Worm (Caenorhabditis elegans): ENCODE measurements around the gene rap-2.

The rap-2 gene

DNA sequence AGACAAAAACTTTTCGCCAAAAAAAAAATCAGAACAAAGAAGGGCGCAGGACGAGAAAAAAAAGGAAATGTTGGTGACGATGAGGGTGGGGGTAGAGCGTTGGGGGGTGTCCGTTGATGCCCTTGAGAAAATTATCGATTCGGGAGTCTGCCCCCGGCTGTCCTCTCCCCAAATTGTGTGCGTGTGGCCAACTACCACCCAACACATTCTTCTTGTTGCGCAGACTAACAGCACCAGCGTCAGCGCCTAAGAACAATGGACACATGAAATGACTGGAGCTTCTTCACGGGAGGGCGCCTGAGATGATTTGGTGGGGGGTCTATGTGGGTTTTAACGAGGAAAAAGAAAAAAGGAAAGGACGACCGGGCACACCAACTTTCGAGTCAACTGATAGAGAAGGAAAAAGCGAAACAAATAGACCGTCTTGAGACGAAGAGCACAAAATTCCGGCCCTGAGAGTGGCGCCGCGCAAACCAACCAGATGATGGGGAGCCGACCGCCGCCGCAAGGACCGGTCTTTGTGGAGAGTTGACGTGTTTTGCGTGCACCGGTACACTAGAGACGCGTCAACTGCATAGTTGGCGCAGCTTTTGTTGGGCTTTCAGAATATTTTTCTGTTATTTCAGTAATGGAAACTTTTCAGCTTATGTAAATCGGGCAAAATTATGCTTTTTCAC is 1.3 kb upstream of the rap-2 start, which contains the start of gene C25D7.9 (continued):
- TF ChIP-seq ztf-7 (tag; optimal IDR thresholded peaks at IDR 0.05) (no peak), mes-2 (tag; optimal IDR thresholded peaks at IDR 0.05; ENCODE audit: poor library complexity, severe bottlenecking) (peak; percentile 53), dmd-6 (GFP tag; IDR thresholded peaks at IDR 0.05) (peak; percentile 7; the same call in 1 of the 2 replicates), hif-1 (tag; optimal IDR thresholded peaks at IDR 0.05) (peak in 1 of 2 experiments; percentile 21), rbr-2 (tag; optimal IDR thresholded peaks at IDR 0.05) (peak; percentile 15), tag-97 (GFP tag; IDR thresholded peaks at IDR 0.05) (no peak), lin-29 (GFP tag; IDR thresholded peaks at IDR 0.05) (no peak), dmd-9 (GFP tag; IDR thresholded peaks at IDR 0.05) (peak; percentile 49; the same call in 1 of the 2 replicates), attf-4 (tag; optimal IDR thresholded peaks at IDR 0.05) (no peak), nhr-6 (tag; optimal IDR thresholded peaks at IDR 0.05) (peak; percentile 60), mdt-29 (GFP tag; IDR thresholded peaks at IDR 0.05) (no peak), ZK546.5 (tag; optimal IDR thresholded peaks at IDR 0.05) (no peak), mep-1 (tag; optimal IDR thresholded peaks at IDR 0.05) (peak; percentile 28), lin-13 (GFP tag; optimal IDR thresholded peaks at IDR 0.05) (peak; percentile 10)

- TF ChIP-seq arid-1 (GFP tag; conservative IDR thresholded peaks at IDR 0.05) (no peak), unc-62 (GFP tag; optimal IDR thresholded peaks at IDR 0.05 in 1 of 2) (peak in 1 of 2 experiments; percentile 18), unc-62 (tag; optimal IDR thresholded peaks at IDR 0.05) (no peak), aha-1 (tag) (peak; percentile 73), ZK546.5 (tag; optimal IDR thresholded peaks at IDR 0.05) (no peak), madf-9 (GFP tag; conservative IDR thresholded peaks at IDR 0.05) (no peak), ces-1 (GFP tag; optimal IDR thresholded peaks at IDR 0.05) (no peak), zip-2 (tag; optimal IDR thresholded peaks at IDR 0.05) (no peak)
Measured at ce11 chrV:15060595-15060994, 3.3 kb downstream of the rap-2 start.

DNA sequence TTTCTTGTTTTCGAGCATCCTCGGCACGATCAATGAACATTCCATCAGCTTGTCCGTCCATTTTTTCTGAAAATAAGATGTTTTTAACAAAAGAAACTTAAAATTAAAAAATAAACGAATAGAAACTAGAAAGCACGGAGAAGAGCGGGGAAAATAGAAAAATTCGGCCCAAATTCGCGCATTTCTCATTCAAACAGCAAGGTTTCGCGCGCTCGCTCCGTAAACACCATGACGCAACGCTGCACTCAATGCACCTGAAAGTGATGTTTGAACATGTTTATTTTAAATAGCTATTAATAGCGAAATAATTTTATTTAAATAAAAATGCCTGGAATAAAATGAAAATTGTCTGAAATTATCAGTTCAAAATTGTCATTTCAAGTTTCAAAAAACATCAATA is 4.4 kb downstream of the rap-2 start, which contains the start of the genes mcm-3 and C25D7.15:
Gene mcm-3 (minus strand): TSS at position 66 of the 400 bp plus-strand sequence.
Gene C25D7.15 (plus strand): TSS at position 275 of the 400 bp plus-strand sequence.
- TF ChIP-seq ZK546.5 (tag; optimal IDR thresholded peaks at IDR 0.05) (no peak), lin-38 (GFP tag; IDR thresholded peaks at IDR 0.05) (peak; percentile 66), spr-1 (tag; optimal IDR thresholded peaks at IDR 0.05) (no peak), Y48G9A.11 (GFP tag; IDR thresholded peaks at IDR 0.05) (no peak), unc-130 (GFP tag; optimal IDR thresholded peaks at IDR 0.05) (peak; percentile 25), gei-8 (GFP tag; optimal IDR thresholded peaks at IDR 0.05) (no peak), aha-1 (tag) (no peak), ztf-11 (tag; optimal IDR thresholded peaks at IDR 0.05) (no peak), skn-1 (tag; optimal IDR thresholded peaks at IDR 0.05) (no peak), lin-15B (tag; optimal IDR thresholded peaks at IDR 0.05) (no peak), F44E2.7 (GFP tag; IDR thresholded peaks at IDR 0.05) (no peak), nhr-48 (tag; optimal IDR thresholded peaks at IDR 0.05) (peak; percentile 12), fos-1 (tag; optimal IDR thresholded peaks at IDR 0.05) (no peak), nhr-237 (tag; optimal IDR thresholded peaks at IDR 0.05) (no peak), hlh-11 (tag; optimal IDR thresholded peaks at IDR 0.05) (peak; percentile 5), lin-29 (GFP tag; IDR thresholded peaks at IDR 0.05) (no peak), F49E8.2 (tag; optimal IDR thresholded peaks at IDR 0.05; ENCODE audit: borderline replicate concordance) (no peak), zfp-3 (GFP tag; conservative IDR thresholded peaks at IDR 0.05) (no peak), nhr-6 (tag; optimal IDR thresholded peaks at IDR 0.05) (peak; percentile 79), T20F7.1 (GFP tag; optimal IDR thresholded peaks at IDR 0.05) (no peak), daf-16 (GFP tag; optimal IDR thresholded peaks at IDR 0.05) (no peak), daf-16 (tag; optimal IDR thresholded peaks at IDR 0.05) (peak; percentile 70), daf-19 (GFP tag; conservative IDR thresholded peaks at IDR 0.05) (no peak), mes-2 (tag; optimal IDR thresholded peaks at IDR 0.05; ENCODE audit: poor library complexity, severe bottlenecking) (peak; percentile 64), dpl-1 (GFP tag; optimal IDR thresholded peaks at IDR 0.05) (peak; percentile 85)

Data from whole organism, L4 larva.